Fruit fly (Drosophila melanogaster) whole organism, embryonic: Measurements from ENCODE around the gene U2af50.

Experiments
- ATbp ChIP-seq: fragments of 200-800 bp; sonication (Bioruptor generic); optimal IDR thresholded peaks from 2 replicates; lab custom pipeline; 2017; ENCODE audit warnings: missing biosample characterization, mild to moderate bottlenecking, missing genetic modification characterization, missing genetic modification reagents
- Abd-B ChIP-seq: fragments of 200-800 bp; sonication (Bioruptor generic); optimal IDR thresholded peaks from 2 replicates; lab custom pipeline; 2018; ENCODE audit warnings: missing biosample characterization, mild to moderate bottlenecking, missing genetic modification characterization, moderate library complexity
- Adf1 ChIP-seq: fragments of 200-800 bp; sonication (Bioruptor generic); IDR thresholded peaks from 2 replicates; pipeline ENCODE4 v1.3.6; 2022; ENCODE audit warnings: missing biosample characterization, missing genetic modification characterization
- Asciz ChIP-seq: fragments of 200-800 bp; sonication (Bioruptor generic); optimal IDR thresholded peaks from 2 replicates; lab custom pipeline; 2017; ENCODE audit warnings: missing biosample characterization, mild to moderate bottlenecking, missing genetic modification characterization, missing genetic modification reagents
- CG10654 ChIP-seq: fragments of 200-800 bp; sonication (Bioruptor generic); optimal IDR thresholded peaks from 2 replicates; lab custom pipeline; 2016; ENCODE audit warnings: missing biosample characterization, missing genetic modification characterization
- CG11247 ChIP-seq: fragments of 200-800 bp; sonication (Bioruptor generic); IDR thresholded peaks from 2 replicates; pipeline ENCODE4 v1.3.6; 2022; ENCODE audit warnings: missing biosample characterization, missing genetic modification characterization
- CG12659 ChIP-seq: fragments of 200-800 bp; sonication (Bioruptor generic); optimal IDR thresholded peaks from 3 replicates; lab custom pipeline; 2017; ENCODE audit warnings: mild to moderate bottlenecking, missing biosample characterization, missing genetic modification reagents, missing genetic modification characterization
- CG13775 ChIP-seq: fragments of 200-800 bp; sonication (Bioruptor generic); optimal IDR thresholded peaks from 3 replicates; lab custom pipeline; 2017; ENCODE audit warnings: missing biosample characterization, mild to moderate bottlenecking, missing genetic modification characterization
- CG14014 ChIP-seq: fragments of 200-800 bp; sonication (Bioruptor generic); IDR thresholded peaks from 2 replicates; pipeline ENCODE4 v1.3.6; 2022; ENCODE audit warnings: missing biosample characterization, missing genetic modification characterization
- CG14860 ChIP-seq: fragments of 200-800 bp; sonication (Bioruptor generic); IDR thresholded peaks from 3 replicates; pipeline ENCODE4 v1.3.6; 2022; ENCODE audit warnings: missing biosample characterization, missing genetic modification characterization; ENCODE audit not compliant: partially characterized antibody
- CG16863 ChIP-seq: fragments of 200-800 bp; sonication (Bioruptor generic); optimal IDR thresholded peaks from 3 replicates; lab custom pipeline; 2016; ENCODE audit warnings: missing biosample characterization, missing genetic modification characterization
- CG18764 ChIP-seq: fragments of 200-800 bp; sonication (Bioruptor generic); optimal IDR thresholded peaks from 3 replicates; lab custom pipeline; 2016; ENCODE audit warnings: missing biosample characterization, missing genetic modification characterization
- CG30020 ChIP-seq: fragments of 200-800 bp; optimal IDR thresholded peaks from 2 replicates; lab custom pipeline; 2019; ENCODE audit warnings: missing biosample characterization, mild to moderate bottlenecking, missing genetic modification characterization, moderate library complexity
- CG30431 ChIP-seq: fragments of 200-800 bp; sonication (Bioruptor generic); optimal IDR thresholded peaks from 2 replicates; lab custom pipeline; 2017; ENCODE audit warnings: missing biosample characterization, missing genetic modification characterization
- CG32772 ChIP-seq: fragments of 200-800 bp; sonication (Bioruptor generic); IDR thresholded peaks from 2 replicates; pipeline ENCODE4 v1.3.6; 2022; ENCODE audit warnings: missing biosample characterization, missing genetic modification characterization
- CG34376 ChIP-seq: fragments of 200-800 bp; sonication (Bioruptor generic); optimal IDR thresholded peaks from 2 replicates; lab custom pipeline; 2018; ENCODE audit warnings: missing biosample characterization, mild to moderate bottlenecking, missing genetic modification characterization
- CG4404 ChIP-seq: fragments of 200-800 bp; sonication (Bioruptor generic); IDR thresholded peaks from 2 replicates; pipeline ENCODE4 v1.3.6; 2022; ENCODE audit warnings: missing biosample characterization, missing genetic modification characterization
- Dbx ChIP-seq: fragments of 200-800 bp; sonication (Bioruptor generic); IDR thresholded peaks from 3 replicates; pipeline ENCODE4 v1.3.6; 2022; ENCODE audit warnings: missing biosample characterization, missing genetic modification characterization
- Doc3 ChIP-seq: fragments of 200-800 bp; sonication (Bioruptor generic); IDR thresholded peaks from 3 replicates; pipeline ENCODE4 v1.3.6; 2022; ENCODE audit warnings: missing biosample characterization, missing genetic modification characterization; ENCODE audit not compliant: partially characterized antibody
- Fer3 ChIP-seq: fragments of 200-800 bp; sonication (Bioruptor generic); optimal IDR thresholded peaks from 2 replicates; lab custom pipeline; 2018; ENCODE audit warnings: missing biosample characterization, mild to moderate bottlenecking, missing genetic modification characterization, moderate library complexity
- Gsc ChIP-seq: fragments of 200-800 bp; sonication (Bioruptor generic); IDR thresholded peaks from 2 replicates; pipeline ENCODE4 v1.3.6; 2022; ENCODE audit warnings: missing biosample characterization, missing genetic modification characterization
- HLH3B ChIP-seq: fragments of 200-800 bp; sonication (Bioruptor generic); IDR thresholded peaks from 2 replicates; pipeline ENCODE4 v1.3.6; 2022; ENCODE audit warnings: missing biosample characterization, missing genetic modification characterization
- Hmr ChIP-seq: fragments of 200-800 bp; sonication (Bioruptor generic); optimal IDR thresholded peaks from 3 replicates; lab custom pipeline; 2017; ENCODE audit warnings: mild to moderate bottlenecking, missing biosample characterization, missing genetic modification reagents, missing genetic modification characterization
- Hmx ChIP-seq: fragments of 200-800 bp; sonication (Bioruptor generic); optimal IDR thresholded peaks from 2 replicates; lab custom pipeline; 2016; ENCODE audit warnings: missing biosample characterization, missing genetic modification characterization
- Hr78 ChIP-seq, 2 experiments: fragments of 200-800 bp in 1 of 2; fragments of >200 bp in 1 of 2; sonication (Bioruptor generic) in 1 of 2; optimal IDR thresholded peaks; 2 replicates each; lab custom pipeline; 2017 to 2019; ENCODE audit warnings: missing biosample characterization in 2 of 2, missing genetic modification characterization in 2 of 2, mild to moderate bottlenecking in 1 of 2, moderate library complexity in 1 of 2
- NK7.1 ChIP-seq: fragments of 200-800 bp; sonication (Bioruptor generic); optimal IDR thresholded peaks from 3 replicates; lab custom pipeline; 2016; ENCODE audit warnings: missing biosample characterization, missing genetic modification characterization
- Ptx1 ChIP-seq: fragments of 200-800 bp; sonication (Bioruptor generic); IDR thresholded peaks from 2 replicates; pipeline ENCODE4 v1.3.6; 2022; ENCODE audit warnings: missing biosample characterization, missing genetic modification characterization
- Trl ChIP-seq, 3 experiments: fragments of >200 bp in 2 of 3; fragments of 200-800 bp in 1 of 3; sonication (Bioruptor generic) in 1 of 3; optimal IDR thresholded peaks; 2 replicates in 1 of 3; 3 replicates in 2 of 3; lab custom pipeline; 2016 to 2017; ENCODE audit warnings: missing biosample characterization in 1 of 3, missing genetic modification characterization in 1 of 3
- al ChIP-seq: fragments of 200-800 bp; sonication (Bioruptor generic); IDR thresholded peaks from 2 replicates; pipeline ENCODE4 v1.3.6; 2022; ENCODE audit warnings: missing biosample characterization, missing genetic modification characterization
- ap ChIP-seq: fragments of 200-800 bp; sonication (Bioruptor generic); IDR thresholded peaks from 2 replicates; pipeline ENCODE4 v1.3.6; 2022; ENCODE audit warnings: missing biosample characterization, missing genetic modification characterization
- chif ChIP-seq, 2 experiments: fragments of 200-800 bp; sonication (Bioruptor generic); optimal IDR thresholded peaks; 3 replicates each; lab custom pipeline; 2016; ENCODE audit warnings: missing biosample characterization in 2 of 2, missing genetic modification characterization in 2 of 2
- ci ChIP-seq: fragments of 200-800 bp; sonication (Bioruptor generic); IDR thresholded peaks from 3 replicates; pipeline ENCODE4 v1.3.6; 2022; ENCODE audit warnings: missing biosample characterization, missing genetic modification characterization
- fru ChIP-seq: fragments of >200 bp; optimal IDR thresholded peaks from 2 replicates; lab custom pipeline; 2017
- gcm2 ChIP-seq: fragments of 200-800 bp; sonication (Bioruptor generic); optimal IDR thresholded peaks from 2 replicates; lab custom pipeline; 2016; ENCODE audit warnings: missing biosample characterization, missing genetic modification characterization
- hth ChIP-seq: fragments of >200 bp; optimal IDR thresholded peaks from 2 replicates; lab custom pipeline; 2017; ENCODE audit warnings: inconsistent platforms
- jumu ChIP-seq: fragments of 200-800 bp; sonication (Bioruptor generic); optimal IDR thresholded peaks from 3 replicates; lab custom pipeline; 2016; ENCODE audit warnings: missing biosample characterization, missing genetic modification characterization
- mam ChIP-seq: fragments of 200-800 bp; sonication (Bioruptor generic); optimal IDR thresholded peaks from 3 replicates; lab custom pipeline; 2016; ENCODE audit warnings: missing biosample characterization, missing genetic modification characterization
- onecut ChIP-seq: fragments of 200-800 bp; sonication (Bioruptor generic); IDR thresholded peaks from 2 replicates; pipeline ENCODE4 v1.3.6; 2022; ENCODE audit warnings: missing biosample characterization, missing genetic modification characterization
- pros ChIP-seq: fragments of 200-800 bp; sonication (Bioruptor generic); optimal IDR thresholded peaks from 3 replicates; lab custom pipeline; 2019; ENCODE audit warnings: missing biosample characterization, mild to moderate bottlenecking, missing genetic modification characterization, moderate library complexity
- pum ChIP-seq: fragments of 200-800 bp; sonication (Bioruptor generic); optimal IDR thresholded peaks from 2 replicates; lab custom pipeline; 2016; ENCODE audit warnings: missing biosample characterization, missing genetic modification characterization
- ro ChIP-seq: fragments of 200-800 bp; sonication (Bioruptor generic); IDR thresholded peaks from 2 replicates; pipeline ENCODE4 v1.3.6; 2022; ENCODE audit warnings: missing biosample characterization, missing genetic modification characterization
- schlank ChIP-seq: fragments of 200-800 bp; sonication (Bioruptor generic); optimal IDR thresholded peaks from 2 replicates; lab custom pipeline; 2018; ENCODE audit warnings: missing biosample characterization, mild to moderate bottlenecking, missing genetic modification characterization
- stc ChIP-seq: fragments of 200-800 bp; sonication (Bioruptor generic); IDR thresholded peaks from 2 replicates; pipeline ENCODE4 v1.3.6; 2022; ENCODE audit warnings: missing biosample characterization, missing genetic modification characterization
- tio ChIP-seq: fragments of 200-800 bp; sonication (Bioruptor generic); optimal IDR thresholded peaks from 2 replicates; lab custom pipeline; 2017; ENCODE audit warnings: missing biosample characterization, missing genetic modification characterization, inconsistent platforms
- toy ChIP-seq: fragments of 200-800 bp; sonication (Bioruptor generic); IDR thresholded peaks from 2 replicates; pipeline ENCODE4 v1.3.6; 2022; ENCODE audit warnings: missing biosample characterization, missing genetic modification characterization
- tup ChIP-seq: fragments of 200-800 bp; sonication (Bioruptor generic); optimal IDR thresholded peaks from 2 replicates; lab custom pipeline; 2016; ENCODE audit warnings: missing biosample characterization, mild to moderate bottlenecking, missing genetic modification characterization, moderate library complexity
- twi ChIP-seq: fragments of 200-800 bp; optimal IDR thresholded peaks from 2 replicates; lab custom pipeline; 2019; ENCODE audit warnings: missing biosample characterization, mild to moderate bottlenecking, missing genetic modification characterization, moderate library complexity

U2af50 gene

dm6 chrX:16384843-16385726, 26.2 kb upstream of the U2af50 start, which contains the start of the genes CG9992 and CG4239 (continued):
- TF ChIP-seq Gsc (GFP tag; lab: Robert Waterston, UW) = no peak
- peak; percentile 70 for TF ChIP-seq tio
- TF ChIP-seq twi (tag; lab: Kevin White, UChicago) = peak; percentile 58
- TF ChIP-seq CG14860 = peak; percentile 45; the same call in 1 of the 3 replicates
- TF ChIP-seq Hr78 (GFP tag; optimal IDR thresholded peaks at IDR 0.05; lab: Kevin White, UChicago) = no peak
- no peak for TF ChIP-seq onecut (GFP tag; lab: Robert Waterston, UW)
- no peak for TF ChIP-seq Asciz (GFP tag; lab: Kevin White, UChicago)
- TF ChIP-seq CG30431 (GFP tag; lab: Kevin White, UChicago) = peak; percentile 49
- TF ChIP-seq al (GFP tag; lab: Robert Waterston, UW) = peak; percentile 63; the same call in 1 of the 2 replicates
- no peak for TF ChIP-seq ro (GFP tag; lab: Robert Waterston, UW)
- TF ChIP-seq NK7.1 (GFP tag; lab: Kevin White, UChicago) = no peak
- no peak for TF ChIP-seq ap (GFP tag; lab: Robert Waterston, UW)
- no peak for TF ChIP-seq schlank (tag; lab: Kevin White, UChicago)
- TF ChIP-seq Ptx1 (GFP tag; lab: Robert Waterston, UW) = peak; percentile 64
- TF ChIP-seq CG12659 (GFP tag; lab: Kevin White, UChicago) = peak; percentile 80
- TF ChIP-seq CG30020 = peak; percentile 97
- TF ChIP-seq CG4404 (GFP tag; lab: Robert Waterston, UW) = peak; percentile 70
- TF ChIP-seq Doc3 (GFP tag; lab: Robert Waterston, UW) = peak; percentile 29; the same call in 1 of the 3 replicates
- TF ChIP-seq tup (GFP tag; lab: Kevin White, UChicago) = no peak
- TF ChIP-seq Hmr (GFP tag; lab: Kevin White, UChicago) = peak; percentile 75
- peak; percentile 67 for TF ChIP-seq CG13775
- no peak for TF ChIP-seq pros (GFP tag; lab: Kevin White, UChicago)
- TF ChIP-seq CG34376 (GFP tag; lab: Kevin White, UChicago) = no peak
- TF ChIP-seq pum = peak; percentile 7
- 0 out of 2 replicates have a peak, but pooled peaks have one; percentile 41 for TF ChIP-seq CG32772 (GFP tag; lab: Robert Waterston, UW)
- peak; percentile 31; the same call in 1 of the 2 replicates for TF ChIP-seq CG14014 (GFP tag; lab: Robert Waterston, UW)
- TF ChIP-seq hth (lab: Kevin White, UChicago) = no peak
- TF ChIP-seq Dbx (GFP tag; lab: Robert Waterston, UW) = peak; percentile 69
- TF ChIP-seq chif (GFP tag; optimal IDR thresholded peaks at IDR 0.05; lab: Kevin White, UChicago) = peak in 1 of 2 experiments; percentile 10
- peak; percentile 54 for TF ChIP-seq jumu (GFP tag; lab: Kevin White, UChicago)
- TF ChIP-seq CG11247 (GFP tag; lab: Robert Waterston, UW) = peak; percentile 24; the same call in 1 of the 2 replicates
- no peak for TF ChIP-seq Hmx (GFP tag; lab: Kevin White, UChicago)
- no peak for TF ChIP-seq stc (GFP tag; lab: Robert Waterston, UW)
- TF ChIP-seq mam (GFP tag; lab: Kevin White, UChicago) = peak; percentile 61
- peak; percentile 61 for TF ChIP-seq CG10654 (GFP tag; lab: Kevin White, UChicago)

dm6 chrX:16383667-16384515, 25.1 kb upstream of the U2af50 start:
- TF ChIP-seq ATbp (GFP tag; lab: Kevin White, UChicago) (peak; percentile 86), Abd-B (GFP tag; lab: Kevin White, UChicago) (no peak), gcm2 (no peak), CG16863 (no peak), HLH3B (GFP tag; lab: Robert Waterston, UW) (peak; percentile 58; the same call in 1 of the 2 replicates), CG34376 (GFP tag; lab: Kevin White, UChicago) (peak; percentile 91), ci (GFP tag; lab: Robert Waterston, UW) (peak; percentile 49; the same call in 1 of the 3 replicates), fru (lab: Kevin White, UChicago) (no peak), Fer3 (tag; lab: Kevin White, UChicago) (peak; percentile 92), CG18764 (GFP tag; lab: Kevin White, UChicago) (peak; percentile 68), Adf1 (peak; percentile 37; the same call in 1 of the 2 replicates), toy (GFP tag; lab: Robert Waterston, UW) (no peak; the same call in 1 of the 2 replicates), onecut (GFP tag; lab: Robert Waterston, UW) (peak; percentile 72), Trl (optimal IDR thresholded peaks at IDR 0.05; lab: Kevin White, UChicago) (no peak), Trl (GFP tag; optimal IDR thresholded peaks at IDR 0.05; lab: Kevin White, UChicago) (peak; percentile 78)
